Worm (Caenorhabditis elegans) whole organism, young adult: Measurements from ENCODE around the gene serp-1.2.

Experiments
- C17E4.6 ChIP-seq: fragments of 200-800 bp; sonication (Bioruptor generic); IDR thresholded peaks from 2 replicates; pipeline ENCODE4 v1.3.6; 2022; ENCODE audit warnings: missing genetic modification reagents, missing genetic modification characterization, missing compliant biosample characterization
- F57C9.4 ChIP-seq: sonication (generic microtip); optimal IDR thresholded peaks from 2 replicates; lab custom pipeline; 2017; ENCODE audit warnings: mild to moderate bottlenecking, missing genetic modification characterization, missing compliant biosample characterization
- Y79H2A.3 ChIP-seq: fragments of 200-800 bp; sonication (Bioruptor generic); conservative IDR thresholded peaks from 2 replicates; pipeline ENCODE4 v1.3.6; 2022; ENCODE audit warnings: missing genetic modification reagents, missing genetic modification characterization, missing compliant biosample characterization
- akir-1 ChIP-seq: fragments of 200-800 bp; sonication (Bioruptor generic); optimal IDR thresholded peaks from 2 replicates; lab custom pipeline; 2018; ENCODE audit warnings: mild to moderate bottlenecking, missing genetic modification characterization, moderate library complexity, missing compliant biosample characterization
- ceh-100 ChIP-seq: fragments of 200-800 bp; sonication (Bioruptor generic); IDR thresholded peaks from 2 replicates; pipeline ENCODE4 v1.3.6; 2022; ENCODE audit warnings: missing genetic modification reagents, missing genetic modification characterization, missing compliant biosample characterization
- egl-18 ChIP-seq: fragments of 200-800 bp; sonication (Bioruptor generic); IDR thresholded peaks from 2 replicates; pipeline ENCODE4 v1.3.6; 2022; ENCODE audit warnings: missing genetic modification reagents, missing genetic modification characterization, missing compliant biosample characterization
- lin-40 ChIP-seq: sonication (generic microtip); optimal IDR thresholded peaks from 2 replicates; lab custom pipeline; 2016; ENCODE audit warnings: missing genetic modification characterization, mild to moderate bottlenecking, missing compliant biosample characterization, missing genotype, missing genetic modification reagents
- snpc-4 ChIP-seq, 5 experiments: fragments of 150-350 bp in 1 of 5; sonication (generic microtip) in 4 of 5; optimal IDR thresholded peaks; 2 replicates each; lab custom pipeline; 2014 to 2018; ENCODE audit warnings: missing genetic modification characterization in 5 of 5, missing biosample characterization in 3 of 5, antibody characterized with exemption in 2 of 5, mild to moderate bottlenecking in 2 of 5, missing compliant biosample characterization in 2 of 5, missing genotype in 2 of 5, moderate library complexity in 2 of 5, missing genetic modification reagents in 1 of 5
- unc-130 ChIP-seq: sonication (generic microtip); optimal IDR thresholded peaks from 2 replicates; lab custom pipeline; 2016; ENCODE audit warnings: missing genetic modification reagents, missing genetic modification characterization, missing compliant biosample characterization

ce11 chrIV:8251346-8251745 is 25.9 kb downstream of the serp-1.2 start:
- TF ChIP-seq ceh-100 (GFP tag; lab: Robert Waterston, UW): no peak
- TF ChIP-seq egl-18 (GFP tag; lab: Robert Waterston, UW): no peak
- TF ChIP-seq snpc-4 (GFP tag; optimal IDR thresholded peaks at IDR 0.05; lab: Kevin White, UChicago): no peak
- no peak for TF ChIP-seq snpc-4 (tag; optimal IDR thresholded peaks at IDR 0.05; lab: Kevin White, UChicago)
- TF ChIP-seq C17E4.6 (GFP tag; lab: Robert Waterston, UW): no peak
- TF ChIP-seq F57C9.4 (tag; lab: Kevin White, UChicago): no peak
- TF ChIP-seq Y79H2A.3 (GFP tag; lab: Robert Waterston, UW): no peak
- TF ChIP-seq lin-40 (tag; lab: Kevin White, UChicago): no peak
- no peak for TF ChIP-seq akir-1 (GFP tag; lab: Kevin White, UChicago)
- no peak for TF ChIP-seq unc-130 (GFP tag; lab: Kevin White, UChicago)
